Fruit fly (Drosophila melanogaster): ENCODE results near the gene Agpat4.

- TF ChIP-seq h (GFP tag; optimal IDR thresholded peaks at IDR 0.05) (no peak), fru (GFP tag; optimal IDR thresholded peaks at IDR 0.05) (no peak), CrebA (GFP tag; optimal IDR thresholded peaks at IDR 0.05; ENCODE audit: borderline replicate concordance) (no peak), brk (GFP tag; optimal IDR thresholded peaks at IDR 0.05) (no peak), sage (GFP tag; optimal IDR thresholded peaks at IDR 0.05) (no peak), woc (GFP tag; optimal IDR thresholded peaks at IDR 0.05) (no peak), dsf (GFP tag; optimal IDR thresholded peaks at IDR 0.05; ENCODE audit: borderline replicate concordance) (no peak), Vsx2 (GFP tag; optimal IDR thresholded peaks at IDR 0.05; ENCODE audit: partially characterized antibody) (no peak), Abd-B (GFP tag; optimal IDR thresholded peaks at IDR 0.05) (no peak)
Observed at dm6 chr3L:16338703-16339102, 42.7 kb downstream of the Agpat4 start, which contains the start of gene CG4998.

All from whole organism, wandering third instar larva.